Worm (Caenorhabditis elegans): ENCODE data around the gene tdp-1.

- TF ChIP-seq pqm-1 (tag; optimal IDR thresholded peaks at IDR 0.05) (no peak), snpc-4 (tag; optimal IDR thresholded peaks at IDR 0.05) (no peak), ztf-4 (tag; optimal IDR thresholded peaks at IDR 0.05) (no peak), egl-13 (tag; optimal IDR thresholded peaks at IDR 0.05) (no peak), rnt-1 (tag; optimal IDR thresholded peaks at IDR 0.05) (no peak)
Observed at ce11 chrII:8994336-8994735, 3.3 kb upstream of the tdp-1 start, which contains the start of gene F44G4.1.

Measured in whole organism, L1 larva.